Fruit fly (Drosophila melanogaster): Measurements from ENCODE around the gene CG32379.

The CG32379 gene

DNA sequence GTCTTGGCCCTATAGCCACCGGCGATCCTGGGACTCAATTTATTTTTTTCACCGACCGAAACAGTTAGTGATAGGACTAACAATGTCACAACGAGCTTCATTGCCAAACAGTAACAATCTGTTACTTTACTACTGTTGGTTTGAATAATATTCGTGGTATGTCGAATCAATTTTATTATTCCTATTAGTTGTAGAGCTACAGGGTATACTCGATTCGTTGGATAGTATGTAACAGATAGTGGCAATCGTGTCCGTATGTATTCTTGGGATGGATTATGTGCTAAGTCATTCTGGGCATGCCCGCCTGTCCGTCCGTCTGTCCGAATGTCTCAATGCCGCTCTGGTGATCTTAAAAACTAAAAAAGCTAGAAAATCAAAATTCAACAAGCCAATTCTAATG lies 43.1 kb downstream of the CG32379 start, which contains the start of gene sphinx1:
Gene sphinx1, minus strand, starts transcription at position 101 of the 400 bp plus-strand sequence.
- TF ChIP-seq sv (GFP tag; optimal IDR thresholded peaks at IDR 0.05) (no peak), ey (GFP tag; optimal IDR thresholded peaks at IDR 0.05) (no peak), CrebA (GFP tag; optimal IDR thresholded peaks at IDR 0.05; ENCODE audit: borderline replicate concordance) (no peak), brk (GFP tag; optimal IDR thresholded peaks at IDR 0.05) (no peak), br (GFP tag; optimal IDR thresholded peaks at IDR 0.05) (no peak), Dfd (GFP tag; optimal IDR thresholded peaks at IDR 0.05) (no peak), foxo (GFP tag; optimal IDR thresholded peaks at IDR 0.05) (no peak), Myc (optimal IDR thresholded peaks at IDR 0.05) (no peak), dmrt93B (GFP tag; optimal IDR thresholded peaks at IDR 0.05) (no peak), usp (GFP tag; optimal IDR thresholded peaks at IDR 0.05) (no peak), h (GFP tag; optimal IDR thresholded peaks at IDR 0.05) (no peak), HLH106 (tag; optimal IDR thresholded peaks at IDR 0.05) (no peak), Dif (GFP tag; optimal IDR thresholded peaks at IDR 0.05; ENCODE audit: partially characterized antibody) (no peak), tai (GFP tag; optimal IDR thresholded peaks at IDR 0.05) (no peak), Mio (GFP tag; optimal IDR thresholded peaks at IDR 0.05) (no peak)

dm6 chr3L:7440633-7441032 lies 44.5 kb downstream of the CG32379 start, which contains the start of gene sphinx2:
sphinx2 (minus strand) TSS chr3L:7440733.
- TF ChIP-seq psq (GFP tag; optimal IDR thresholded peaks at IDR 0.05) (no peak), br (GFP tag; optimal IDR thresholded peaks at IDR 0.05) (no peak)

Measured in whole organism, wandering third instar larva.